Fruit fly (Drosophila melanogaster) whole organism, wandering third instar larva: ENCODE results near the gene gish.

ENCODE experiments used
- Abd-B ChIP-seq: fragments of >200 bp; optimal IDR thresholded peaks from 2 replicates; lab custom pipeline; 2017; ENCODE audit warnings: missing biosample characterization, missing genetic modification characterization
- CG32264 ChIP-seq: fragments of 200-800 bp; sonication (Bioruptor generic); optimal IDR thresholded peaks from 2 replicates; lab custom pipeline; 2016; ENCODE audit warnings: missing biosample characterization, missing genetic modification characterization
- CG9705 ChIP-seq: fragments of 200-800 bp; sonication (Bioruptor generic); optimal IDR thresholded peaks from 2 replicates; lab custom pipeline; 2018; ENCODE audit warnings: missing biosample characterization, mild to moderate bottlenecking, missing genetic modification characterization
- CrebA ChIP-seq: fragments of 200-800 bp; sonication (Bioruptor generic); optimal IDR thresholded peaks from 2 replicates; lab custom pipeline; 2016; ENCODE audit warnings: missing biosample characterization, mild to moderate bottlenecking, missing genetic modification characterization, borderline replicate concordance
- Dfd ChIP-seq: fragments of >200 bp; optimal IDR thresholded peaks from 2 replicates; lab custom pipeline; 2017; ENCODE audit warnings: missing biosample characterization, missing genetic modification characterization
- Dif ChIP-seq: fragments of 200-275, 200-300 bp; sonication (Bioruptor generic); optimal IDR thresholded peaks from 2 replicates; lab custom pipeline; 2018; ENCODE audit warnings: missing biosample characterization, missing genetic modification characterization; ENCODE audit not compliant: partially characterized antibody
- GATAd ChIP-seq: sonication (Bioruptor generic); optimal IDR thresholded peaks from 2 replicates; lab custom pipeline; 2016; ENCODE audit warnings: missing biosample characterization, missing genetic modification characterization
- HLH106 ChIP-seq: fragments of 200-800 bp; optimal IDR thresholded peaks from 3 replicates; lab custom pipeline; 2019; ENCODE audit warnings: missing biosample characterization, mild to moderate bottlenecking, missing genetic modification characterization, moderate library complexity
- Hnf4 ChIP-seq: fragments of 200-800 bp; sonication (Bioruptor generic); optimal IDR thresholded peaks from 2 replicates; lab custom pipeline; 2016; ENCODE audit warnings: missing biosample characterization, mild to moderate bottlenecking, missing genetic modification characterization
- Hr78 ChIP-seq: fragments of >200 bp; optimal IDR thresholded peaks from 2 replicates; lab custom pipeline; 2017; ENCODE audit warnings: missing biosample characterization, missing genetic modification characterization
- Hr83 ChIP-seq: fragments of 200-300 bp; sonication (Bioruptor generic); optimal IDR thresholded peaks from 2 replicates; lab custom pipeline; 2016; ENCODE audit warnings: missing biosample characterization, mild to moderate bottlenecking, missing genetic modification characterization, moderate library complexity; ENCODE audit not compliant: poor library complexity, severe bottlenecking
- Jra ChIP-seq: sonication (Bioruptor generic); optimal IDR thresholded peaks from 2 replicates; lab custom pipeline; 2016; ENCODE audit warnings: missing biosample characterization, missing genetic modification characterization
- Mio ChIP-seq: sonication (Bioruptor generic); optimal IDR thresholded peaks from 2 replicates; lab custom pipeline; 2016; ENCODE audit warnings: missing biosample characterization, missing genetic modification characterization
- Myc ChIP-seq: fragments of >200 bp; optimal IDR thresholded peaks from 2 replicates; lab custom pipeline; 2017
- N ChIP-seq: fragments of >200 bp; optimal IDR thresholded peaks from 2 replicates; lab custom pipeline; 2018; ENCODE audit warnings: missing biosample characterization, missing external identifiers, missing genetic modification characterization
- OdsH ChIP-seq: fragments of 200-800 bp; sonication (Bioruptor generic); optimal IDR thresholded peaks from 2 replicates; lab custom pipeline; 2016; ENCODE audit warnings: missing biosample characterization, mild to moderate bottlenecking, missing genetic modification characterization
- Rel ChIP-seq, 2 experiments: fragments of 200-800 bp; sonication (Bioruptor generic) in 1 of 2; optimal IDR thresholded peaks; 2 replicates in 1 of 2; 3 replicates in 1 of 2; lab custom pipeline; 2016 to 2019; ENCODE audit warnings: mild to moderate bottlenecking in 2 of 2, missing biosample characterization in 2 of 2, missing genetic modification characterization in 2 of 2, moderate library complexity in 1 of 2
- Sp1 ChIP-seq: fragments of 200-800 bp; sonication (Bioruptor generic); optimal IDR thresholded peaks from 3 replicates; lab custom pipeline; 2019; ENCODE audit warnings: missing biosample characterization, mild to moderate bottlenecking, missing genetic modification characterization, moderate library complexity
- Vsx2 ChIP-seq: fragments of 200-300, 225-300 bp; sonication (Bioruptor generic); optimal IDR thresholded peaks from 2 replicates; lab custom pipeline; 2018; ENCODE audit warnings: missing biosample characterization, missing genetic modification characterization; ENCODE audit not compliant: partially characterized antibody
- br ChIP-seq: fragments of 200-800 bp; sonication (Bioruptor generic); optimal IDR thresholded peaks from 2 replicates; lab custom pipeline; 2016; ENCODE audit warnings: missing biosample characterization, missing genetic modification characterization
- brk ChIP-seq: fragments of 200-800 bp; sonication (Bioruptor generic); optimal IDR thresholded peaks from 2 replicates; lab custom pipeline; 2016; ENCODE audit warnings: missing biosample characterization, mild to moderate bottlenecking, missing genetic modification characterization
- dl ChIP-seq, 2 experiments: fragments of 175-275, 200-275 bp in 1 of 2; fragments of 200-275 bp in 1 of 2; sonication (Bioruptor generic); optimal IDR thresholded peaks; lab custom pipeline; 2018; ENCODE audit warnings: mild to moderate bottlenecking in 2 of 2, missing biosample characterization in 2 of 2, missing genetic modification characterization in 2 of 2, moderate library complexity in 2 of 2; ENCODE audit not compliant: partially characterized antibody in 2 of 2, insufficient read depth in 1 of 2
- dmrt93B ChIP-seq: fragments of 200-800 bp; sonication (Bioruptor generic); optimal IDR thresholded peaks from 2 replicates; lab custom pipeline; 2018; ENCODE audit warnings: missing biosample characterization, mild to moderate bottlenecking, missing genetic modification characterization
- dsf ChIP-seq: sonication (Bioruptor generic); optimal IDR thresholded peaks from 2 replicates; lab custom pipeline; 2016; ENCODE audit warnings: missing biosample characterization, missing genetic modification characterization, borderline replicate concordance
- ey ChIP-seq: fragments of 200-800 bp; sonication (Bioruptor generic); optimal IDR thresholded peaks from 2 replicates; lab custom pipeline; 2016; ENCODE audit warnings: missing biosample characterization, missing genetic modification characterization
- foxo ChIP-seq, 2 experiments: fragments of 200-800 bp; sonication (Bioruptor generic); optimal IDR thresholded peaks; 2 replicates in 1 of 2; 3 replicates in 1 of 2; lab custom pipeline; 2016 to 2017; ENCODE audit warnings: missing biosample characterization in 2 of 2, missing genetic modification characterization in 2 of 2
- fru ChIP-seq: fragments of 200-800 bp; sonication (Bioruptor generic); optimal IDR thresholded peaks from 3 replicates; lab custom pipeline; 2016; ENCODE audit warnings: missing biosample characterization, mild to moderate bottlenecking, missing genetic modification characterization
- h ChIP-seq: fragments of 200-800 bp; sonication (Bioruptor generic); optimal IDR thresholded peaks from 3 replicates; lab custom pipeline; 2016; ENCODE audit warnings: missing biosample characterization, mild to moderate bottlenecking, missing genetic modification characterization
- jim ChIP-seq: fragments of 175-275, 200-325 bp; sonication (Bioruptor generic); optimal IDR thresholded peaks from 2 replicates; lab custom pipeline; 2016; ENCODE audit warnings: missing biosample characterization, mild to moderate bottlenecking, missing genetic modification characterization
- lola ChIP-seq: fragments of >200 bp; optimal IDR thresholded peaks from 2 replicates; lab custom pipeline; 2017; ENCODE audit warnings: missing biosample characterization, missing genetic modification characterization
- pan ChIP-seq: fragments of >200 bp; optimal IDR thresholded peaks from 2 replicates; lab custom pipeline; 2017
- psq ChIP-seq: fragments of 200-800 bp; sonication (Bioruptor generic); optimal IDR thresholded peaks from 3 replicates; lab custom pipeline; 2017; ENCODE audit warnings: missing biosample characterization, mild to moderate bottlenecking, missing genetic modification characterization, moderate library complexity
- rgr ChIP-seq: fragments of 200-800 bp; sonication (Bioruptor generic); optimal IDR thresholded peaks from 3 replicates; lab custom pipeline; 2016; ENCODE audit warnings: missing biosample characterization, mild to moderate bottlenecking, missing genetic modification characterization
- sage ChIP-seq: fragments of 200-800 bp; sonication (Bioruptor generic); optimal IDR thresholded peaks from 2 replicates; lab custom pipeline; 2016; ENCODE audit warnings: missing biosample characterization, mild to moderate bottlenecking, missing genetic modification characterization
- sv ChIP-seq: fragments of 200-800 bp; sonication (Bioruptor generic); optimal IDR thresholded peaks from 3 replicates; lab custom pipeline; 2016; ENCODE audit warnings: missing biosample characterization, missing genetic modification characterization
- tai ChIP-seq: sonication (Bioruptor generic); optimal IDR thresholded peaks from 2 replicates; lab custom pipeline; 2016; ENCODE audit warnings: missing biosample characterization, missing genetic modification characterization
- woc ChIP-seq: sonication (Bioruptor generic); optimal IDR thresholded peaks from 2 replicates; lab custom pipeline; 2016; ENCODE audit warnings: missing biosample characterization, mild to moderate bottlenecking, missing genetic modification characterization

Gene gish

DNA sequence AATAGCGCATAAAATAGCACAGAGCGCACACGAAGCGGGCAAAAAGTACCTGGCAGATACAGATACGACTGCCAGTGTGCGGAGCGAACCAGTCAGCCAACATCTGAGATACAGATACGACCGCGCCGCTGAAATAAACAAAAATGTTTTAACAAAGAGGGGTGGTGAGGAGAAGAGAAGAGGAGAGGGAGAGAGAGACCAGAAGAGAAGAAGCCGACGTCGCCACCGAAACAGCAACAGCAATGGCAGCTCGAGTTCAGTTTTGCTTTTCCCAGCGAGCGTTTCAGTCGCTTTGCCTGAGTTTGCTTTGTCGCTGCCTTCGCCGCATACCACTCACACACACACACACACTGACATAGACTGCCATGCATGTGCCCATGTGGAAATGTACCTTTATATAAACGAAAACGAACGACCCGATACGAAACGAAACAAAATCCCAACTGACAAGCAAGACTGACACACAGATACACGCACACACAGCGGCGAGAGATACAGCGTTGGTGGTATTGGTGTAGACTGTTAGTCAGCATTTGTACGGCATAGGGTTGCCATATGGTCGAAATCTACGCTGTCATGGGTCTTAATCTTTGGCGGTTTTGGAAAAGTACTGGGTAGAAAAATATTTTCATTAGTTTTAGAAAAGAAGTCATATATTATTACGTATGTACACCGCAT is 31.0 kb upstream of the gish start:
- TF ChIP-seq pan (lab: Kevin White, UChicago) (no peak), GATAd (no peak), sage (peak; percentile 28), Sp1 (GFP tag; lab: Kevin White, UChicago) (peak; percentile 29), Abd-B (GFP tag; lab: Kevin White, UChicago) (no peak), Mio (GFP tag; lab: Kevin White, UChicago) (no peak), ey (GFP tag; lab: Kevin White, UChicago) (peak; percentile 68), woc (GFP tag; lab: Kevin White, UChicago) (peak; percentile 24), dmrt93B (peak; percentile 50), jim (peak; percentile 76), Myc (lab: Kevin White, UChicago) (no peak), Hr83 (GFP tag; lab: Kevin White, UChicago) (peak; percentile 93), Hr78 (GFP tag; lab: Kevin White, UChicago) (no peak), fru (peak; percentile 24), Vsx2 (GFP tag; lab: Kevin White, UChicago) (no peak), foxo (GFP tag; optimal IDR thresholded peaks at IDR 0.05; lab: Kevin White, UChicago) (peak; percentile 35 to 64), Rel (GFP tag; optimal IDR thresholded peaks at IDR 0.05; lab: Kevin White, UChicago) (no peak), Rel (tag; optimal IDR thresholded peaks at IDR 0.05; lab: Kevin White, UChicago) (peak; percentile 93), HLH106 (tag; lab: Kevin White, UChicago) (peak; percentile 71), CrebA (GFP tag; lab: Kevin White, UChicago) (peak; percentile 90), lola (no peak), brk (GFP tag; lab: Kevin White, UChicago) (peak; percentile 60), tai (GFP tag; lab: Kevin White, UChicago) (peak; percentile 66), Jra (GFP tag; lab: Kevin White, UChicago) (peak; percentile 76), CG9705 (GFP tag; lab: Kevin White, UChicago) (peak; percentile 35), OdsH (GFP tag; lab: Kevin White, UChicago) (peak; percentile 20), Dif (GFP tag; lab: Kevin White, UChicago) (peak; percentile 86), Hnf4 (GFP tag; lab: Kevin White, UChicago) (peak; percentile 59), br (GFP tag; lab: Kevin White, UChicago) (peak; percentile 61), rgr (GFP tag; lab: Kevin White, UChicago) (peak; percentile 60), psq (peak; percentile 96), h (peak; percentile 58), dl (GFP tag; optimal IDR thresholded peaks at IDR 0.05; lab: Kevin White, UChicago; ENCODE audit: insufficient read depth in 1 of 2, partially characterized antibody in 2 of 2) (peak; percentile 33 to 53), CG32264 (GFP tag; lab: Kevin White, UChicago) (peak; percentile 2), dsf (GFP tag; lab: Kevin White, UChicago) (no peak), Dfd (peak; percentile 13), sv (GFP tag; lab: Kevin White, UChicago) (no peak)
- TF ChIP-seq, all 38 proteins: peak for 26

DNA sequence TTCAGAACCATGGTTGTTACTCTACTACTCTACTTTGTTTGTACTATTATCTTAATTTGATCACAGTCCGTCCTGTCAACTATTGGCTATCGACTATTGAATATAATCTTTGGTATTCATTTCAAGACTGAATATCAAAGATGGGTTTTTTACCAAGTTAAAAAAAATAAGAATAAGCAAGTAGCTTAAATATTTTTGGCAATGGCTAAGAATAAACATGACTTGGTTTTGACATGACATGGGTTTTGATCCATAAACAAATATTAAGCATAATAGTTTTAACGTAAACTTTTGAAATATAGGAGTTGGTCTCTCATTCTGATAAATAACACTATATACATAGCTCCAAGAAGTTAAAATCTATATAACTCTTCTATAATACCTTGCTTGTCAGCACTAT is 30.4 kb upstream of the gish start:
- no peak for TF ChIP-seq dmrt93B
- no peak for TF ChIP-seq Hr78 (GFP tag; lab: Kevin White, UChicago)
- no peak for TF ChIP-seq CrebA (GFP tag; lab: Kevin White, UChicago)
- no peak for TF ChIP-seq ey (GFP tag; lab: Kevin White, UChicago)
- no peak for TF ChIP-seq Dif (GFP tag; lab: Kevin White, UChicago)
- no peak for TF ChIP-seq sv (GFP tag; lab: Kevin White, UChicago)
- no peak for TF ChIP-seq CG9705 (GFP tag; lab: Kevin White, UChicago)
- no peak for TF ChIP-seq CG32264 (GFP tag; lab: Kevin White, UChicago)
- no peak for TF ChIP-seq rgr (GFP tag; lab: Kevin White, UChicago)
- TF ChIP-seq Sp1 (GFP tag; lab: Kevin White, UChicago): no peak
- no peak for TF ChIP-seq N (GFP tag; lab: Kevin White, UChicago)
- TF ChIP-seq foxo (GFP tag; optimal IDR thresholded peaks at IDR 0.05; lab: Kevin White, UChicago): no peak
- no peak for TF ChIP-seq Jra (GFP tag; lab: Kevin White, UChicago)
- no peak for TF ChIP-seq brk (GFP tag; lab: Kevin White, UChicago)
- TF ChIP-seq Abd-B (GFP tag; lab: Kevin White, UChicago): no peak
